Fruit fly (Drosophila melanogaster): ENCODE measurements around the gene schuy.
A peak's percentile ranks its signal among the peaks of the same experiment; 100 is the strongest.

schuy gene

dm6 chr3L:20006269-20007265, 20.7 kb downstream of the schuy start (continued):
- TF ChIP-seq CG9876 (GFP tag; optimal IDR thresholded peaks at IDR 0.05) (no peak), Awh (GFP tag; IDR thresholded peaks at IDR 0.05) (no peak), CG10462 (GFP tag; optimal IDR thresholded peaks at IDR 0.05) (no peak), schlank (tag; optimal IDR thresholded peaks at IDR 0.05) (no peak), Sin3A (optimal IDR thresholded peaks at IDR 0.05) (no peak), Doc3 (GFP tag; IDR thresholded peaks at IDR 0.05; ENCODE audit: partially characterized antibody) (peak; percentile 80; the same call in 2 of the 3 replicates), trh (GFP tag; optimal IDR thresholded peaks at IDR 0.05) (no peak), lbe (GFP tag; optimal IDR thresholded peaks at IDR 0.05) (no peak), Six4 (GFP tag; optimal IDR thresholded peaks at IDR 0.05) (no peak), sens (GFP tag) (peak; percentile 79), Dip2 (GFP tag; IDR thresholded peaks at IDR 0.05) (no peak), Scr (GFP tag; IDR thresholded peaks at IDR 0.05; ENCODE audit: partially characterized antibody) (peak; percentile 90), nerfin-2 (GFP tag; IDR thresholded peaks at IDR 0.05; ENCODE audit: partially characterized antibody) (peak; percentile 100), so (GFP tag; IDR thresholded peaks at IDR 0.05) (no peak), CG7357 (GFP tag; IDR thresholded peaks at IDR 0.05) (no peak), Gsc (GFP tag; IDR thresholded peaks at IDR 0.05) (no peak), B-H1 (GFP tag; IDR thresholded peaks at IDR 0.05) (no peak), tgo (GFP tag; IDR thresholded peaks at IDR 0.05) (no peak), CG18262 (tag; optimal IDR thresholded peaks at IDR 0.05) (no peak), hth (optimal IDR thresholded peaks at IDR 0.05) (no peak), jumu (GFP tag; optimal IDR thresholded peaks at IDR 0.05) (no peak), Trl (optimal IDR thresholded peaks at IDR 0.05) (no peak), Trl (GFP tag; optimal IDR thresholded peaks at IDR 0.05) (no peak), CG2712 (tag; optimal IDR thresholded peaks at IDR 0.05) (no peak), seq (GFP tag; IDR thresholded peaks at IDR 0.05) (no peak), CG17912 (GFP tag; optimal IDR thresholded peaks at IDR 0.05) (peak; percentile 52), Elba2 (GFP tag; optimal IDR thresholded peaks at IDR 0.05) (no peak), sna (GFP tag; IDR thresholded peaks at IDR 0.05; ENCODE audit: partially characterized antibody) (peak; percentile 92), CG11504 (tag; optimal IDR thresholded peaks at IDR 0.05) (no peak), eve (GFP tag; optimal IDR thresholded peaks at IDR 0.05) (peak in 1 of 2 experiments; percentile 82), CG9215 (GFP tag; IDR thresholded peaks at IDR 0.05) (no peak), CG4820 (GFP tag; optimal IDR thresholded peaks at IDR 0.05) (no peak), disco-r (GFP tag; optimal IDR thresholded peaks at IDR 0.05) (no peak), cg (GFP tag; optimal IDR thresholded peaks at IDR 0.05) (peak; percentile 85), Mrtf (GFP tag; IDR thresholded peaks at IDR 0.05) (no peak), CG2875 (GFP tag; optimal IDR thresholded peaks at IDR 0.05) (no peak), lola (GFP tag; optimal IDR thresholded peaks at IDR 0.05) (peak in 1 of 3 experiments; percentile 17), bsh (GFP tag; optimal IDR thresholded peaks at IDR 0.05) (no peak), CG12391 (tag; optimal IDR thresholded peaks at IDR 0.05) (no peak), CG17328 (GFP tag; IDR thresholded peaks at IDR 0.05) (no peak), B-H2 (GFP tag; optimal IDR thresholded peaks at IDR 0.05) (no peak), tll (GFP tag; optimal IDR thresholded peaks at IDR 0.05) (peak in 1 of 2 experiments; percentile 72), Aef1 (GFP tag; IDR thresholded peaks at IDR 0.05) (no peak), pum (GFP tag; optimal IDR thresholded peaks at IDR 0.05) (no peak), CG1792 (GFP tag; optimal IDR thresholded peaks at IDR 0.05) (no peak), dan (GFP tag; IDR thresholded peaks at IDR 0.05) (no peak), CG10979 (tag; optimal IDR thresholded peaks at IDR 0.05) (no peak), Deaf1 (tag; optimal IDR thresholded peaks at IDR 0.05) (no peak), fd3F (GFP tag; optimal IDR thresholded peaks at IDR 0.05) (no peak), sr (GFP tag; IDR thresholded peaks at IDR 0.05) (no peak)

All from whole organism, embryonic.